Fruit fly (Drosophila melanogaster): ENCODE results near the gene Sse.

DNA sequence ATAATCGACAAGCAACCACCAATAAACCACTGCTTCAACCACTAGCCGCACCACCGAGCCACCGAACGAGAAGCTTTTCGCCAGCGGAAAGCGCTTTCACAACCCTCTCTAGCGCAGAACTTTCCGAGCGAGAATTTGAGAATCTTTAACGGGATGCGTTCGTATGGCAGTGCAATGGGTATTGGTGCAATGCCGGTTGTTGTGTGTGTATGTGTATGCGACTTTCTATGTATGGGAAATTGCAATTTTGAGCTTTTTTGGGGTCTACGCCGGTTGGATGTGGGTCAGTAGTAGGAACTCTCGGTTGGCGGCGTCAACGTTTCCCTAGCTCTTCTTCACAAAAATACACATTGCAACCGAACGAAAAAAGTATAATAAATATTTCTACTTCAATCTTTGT lies 19.2 kb downstream of the Sse start:
- TF ChIP-seq GATAd (GFP tag; optimal IDR thresholded peaks at IDR 0.05) (no peak), Vsx2 (GFP tag; optimal IDR thresholded peaks at IDR 0.05; ENCODE audit: partially characterized antibody) (no peak)
